Worm (Caenorhabditis elegans): Measurements from ENCODE around the gene sucl-2.

The sucl-2 gene

ce11 chrIII:896904-897303, 4.3 kb downstream of the sucl-2 start:
- TF ChIP-seq set-16 (GFP tag; IDR thresholded peaks at IDR 0.05) = no peak
- no peak for TF ChIP-seq spr-1 (tag; optimal IDR thresholded peaks at IDR 0.05)
- TF ChIP-seq hmg-1.1 (GFP tag; IDR thresholded peaks at IDR 0.05) = no peak
- TF ChIP-seq tra-1 (GFP tag; IDR thresholded peaks at IDR 0.05) = no peak
- TF ChIP-seq hlh-30 (tag; optimal IDR thresholded peaks at IDR 0.05; ENCODE audit: insufficient read depth) = no peak
- TF ChIP-seq nhr-102 (tag; optimal IDR thresholded peaks at IDR 0.05) = no peak
- TF ChIP-seq unc-62 (GFP tag; optimal IDR thresholded peaks at IDR 0.05 in 1 of 2) = peak in 1 of 2 experiments; percentile 98
- TF ChIP-seq unc-62 (tag; optimal IDR thresholded peaks at IDR 0.05) = no peak

ce11 chrIII:895525-895924, 5.7 kb downstream of the sucl-2 start, which contains the start of the genes ztf-18 and F23H11.2:
ztf-18 (minus strand) TSS chrIII:895712.
F23H11.2 (plus strand) TSS chrIII:895747.
- TF ChIP-seq unc-130 (GFP tag; optimal IDR thresholded peaks at IDR 0.05) = no peak
- TF ChIP-seq daf-19 (GFP tag; conservative IDR thresholded peaks at IDR 0.05) = no peak
- TF ChIP-seq nhr-28 (tag; optimal IDR thresholded peaks at IDR 0.05) = no peak
- no peak for TF ChIP-seq spr-1 (tag; optimal IDR thresholded peaks at IDR 0.05)
- no peak for TF ChIP-seq mdl-1 (tag; optimal IDR thresholded peaks at IDR 0.05)
- TF ChIP-seq daf-16 (GFP tag; optimal IDR thresholded peaks at IDR 0.05) = no peak
- TF ChIP-seq daf-16 (tag; optimal IDR thresholded peaks at IDR 0.05) = peak; percentile 13
- TF ChIP-seq tra-1 (GFP tag; IDR thresholded peaks at IDR 0.05) = no peak

ce11 chrIII:891014-891413, 10.2 kb downstream of the sucl-2 start, which contains the start of gene T24C4.10:
T24C4.10 (minus strand) TSS chrIII:891243.
- TF ChIP-seq Y75B8A.6 (GFP tag; IDR thresholded peaks at IDR 0.05) = no peak
- TF ChIP-seq pqm-1 (tag; optimal IDR thresholded peaks at IDR 0.05) = peak; percentile 87
- TF ChIP-seq hlh-11 (tag; optimal IDR thresholded peaks at IDR 0.05) = peak; percentile 35
- peak; percentile 36 for TF ChIP-seq dve-1 (tag; optimal IDR thresholded peaks at IDR 0.05; ENCODE audit: insufficient read depth)
- TF ChIP-seq daf-16 (GFP tag; optimal IDR thresholded peaks at IDR 0.05) = no peak
- TF ChIP-seq daf-16 (tag; optimal IDR thresholded peaks at IDR 0.05) = peak; percentile 45
- TF ChIP-seq mdl-1 (tag; optimal IDR thresholded peaks at IDR 0.05) = no peak
- no peak for TF ChIP-seq dmd-9 (GFP tag; IDR thresholded peaks at IDR 0.05)
- TF ChIP-seq ama-1 (optimal IDR thresholded peaks at IDR 0.05) = no peak
- TF ChIP-seq nhr-77 (tag; optimal IDR thresholded peaks at IDR 0.05) = peak; percentile 36
- peak; percentile 61; the same call in 1 of the 2 replicates for TF ChIP-seq php-3 (GFP tag; IDR thresholded peaks at IDR 0.05)
- peak; percentile 45; the same call in 1 of the 2 replicates for TF ChIP-seq dmd-6 (GFP tag; IDR thresholded peaks at IDR 0.05)
- no peak for TF ChIP-seq zfp-2 (tag; optimal IDR thresholded peaks at IDR 0.05)
- no peak for TF ChIP-seq set-16 (GFP tag; IDR thresholded peaks at IDR 0.05)
- peak; percentile 45 for TF ChIP-seq nhr-28 (tag; optimal IDR thresholded peaks at IDR 0.05)
- TF ChIP-seq Y5F2A.4 (GFP tag; optimal IDR thresholded peaks at IDR 0.05) = no peak

ce11 chrIII:888983-889549, 12.1 kb downstream of the sucl-2 start:
- TF ChIP-seq fkh-10 (GFP tag; optimal IDR thresholded peaks at IDR 0.05) = no peak
- no peak for TF ChIP-seq jun-1 (tag; optimal IDR thresholded peaks at IDR 0.05)
- peak; percentile 50 for TF ChIP-seq hlh-30 (tag; optimal IDR thresholded peaks at IDR 0.05; ENCODE audit: insufficient read depth)
- no peak for TF ChIP-seq daf-16 (GFP tag; optimal IDR thresholded peaks at IDR 0.05)
- TF ChIP-seq daf-16 (tag; optimal IDR thresholded peaks at IDR 0.05) = peak; percentile 26
- peak; percentile 44 for TF ChIP-seq lin-38 (GFP tag; IDR thresholded peaks at IDR 0.05)
- TF ChIP-seq T20F7.1 (GFP tag; optimal IDR thresholded peaks at IDR 0.05) = peak; percentile 23
- peak in 1 of 2 experiments; percentile 52 for TF ChIP-seq lsy-2 (tag; optimal IDR thresholded peaks at IDR 0.05)

ce11 chrIII:887874-888299, 13.3 kb downstream of the sucl-2 start:
- TF ChIP-seq zag-1 (tag; optimal IDR thresholded peaks at IDR 0.05) (no peak), nhr-42 (GFP tag; IDR thresholded peaks at IDR 0.05) (no peak), set-16 (GFP tag; IDR thresholded peaks at IDR 0.05) (peak; percentile 54), snpc-1.2 (GFP tag; IDR thresholded peaks at IDR 0.05) (peak; percentile 48; the same call in 1 of the 2 replicates), cey-2 (tag; optimal IDR thresholded peaks at IDR 0.05; ENCODE audit: borderline replicate concordance, insufficient read depth) (no peak), unc-62 (GFP tag; optimal IDR thresholded peaks at IDR 0.05 in 1 of 2) (no peak), unc-62 (tag; optimal IDR thresholded peaks at IDR 0.05) (no peak), zip-2 (tag; optimal IDR thresholded peaks at IDR 0.05) (no peak), F49E8.2 (tag; optimal IDR thresholded peaks at IDR 0.05; ENCODE audit: borderline replicate concordance) (no peak), attf-4 (tag; optimal IDR thresholded peaks at IDR 0.05) (no peak), nhr-76 (tag; optimal IDR thresholded peaks at IDR 0.05) (no peak), F44E2.7 (GFP tag; IDR thresholded peaks at IDR 0.05) (no peak), lim-7 (GFP tag; IDR thresholded peaks at IDR 0.05) (no peak), ceh-82 (tag; optimal IDR thresholded peaks at IDR 0.05) (no peak), T20F7.1 (GFP tag; optimal IDR thresholded peaks at IDR 0.05) (peak; percentile 61), ceh-28 (tag; optimal IDR thresholded peaks at IDR 0.05) (peak; percentile 84), daf-8 (GFP tag; IDR thresholded peaks at IDR 0.05) (no peak)

Measured in whole organism, L4 larva.